Worm (Caenorhabditis elegans): Measurements from ENCODE around the gene F33G12.7.

F33G12.7 gene

DNA sequence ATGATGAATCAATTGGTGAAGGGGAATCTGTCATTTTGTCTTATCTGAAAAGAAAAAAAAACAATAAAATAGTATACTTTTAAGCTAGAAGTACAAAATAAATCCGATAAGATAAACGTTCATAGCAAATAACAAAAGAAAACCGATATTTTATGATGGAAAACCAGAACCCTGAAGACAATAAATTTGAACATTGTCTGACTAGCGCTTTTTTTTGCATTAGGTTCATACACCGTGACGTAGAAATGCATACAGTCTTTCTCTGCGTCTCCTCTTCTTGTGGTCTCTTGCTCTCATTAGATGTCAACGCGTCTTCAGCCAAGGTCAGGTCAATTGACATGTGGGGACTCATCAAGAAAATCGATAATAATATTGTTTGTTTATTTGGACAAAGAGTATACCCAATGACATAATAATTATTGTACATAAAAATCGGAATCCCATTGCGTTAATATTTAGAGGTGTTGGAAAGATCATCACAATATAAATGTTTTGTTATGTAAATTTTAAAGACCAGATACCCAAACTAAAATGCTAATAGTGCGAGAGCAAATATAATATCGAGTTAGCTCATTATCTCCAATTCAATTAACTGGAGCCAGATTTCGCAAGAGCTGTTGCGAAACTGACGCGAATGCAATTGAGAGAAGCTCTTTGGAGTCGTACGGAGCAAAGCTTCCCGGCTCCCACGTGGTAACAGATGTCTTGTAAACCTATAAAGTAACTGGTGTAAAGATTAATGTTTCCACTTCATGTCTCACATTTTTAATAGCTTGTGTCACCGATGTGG, 40.8 kb upstream of the F33G12.7 start, which contains the start of gene dsh-2 (continued):
- TF ChIP-seq ceh-90 (tag; optimal IDR thresholded peaks at IDR 0.05): peak; percentile 10
- TF ChIP-seq Y116A8C.19 (tag; optimal IDR thresholded peaks at IDR 0.05; ENCODE audit: borderline replicate concordance): no peak
- peak; percentile 43 for TF ChIP-seq tbx-2 (tag; optimal IDR thresholded peaks at IDR 0.05)
- TF ChIP-seq zip-4 (GFP tag; optimal IDR thresholded peaks at IDR 0.05): no peak
- no peak for TF ChIP-seq unc-62 (GFP tag; optimal IDR thresholded peaks at IDR 0.05)
- TF ChIP-seq dpl-1 (GFP tag; optimal IDR thresholded peaks at IDR 0.05): peak; percentile 69 to 83 (median 81)
- TF ChIP-seq snpc-4 (tag; optimal IDR thresholded peaks at IDR 0.05): no peak
- TF ChIP-seq rnt-1 (tag; optimal IDR thresholded peaks at IDR 0.05): peak; percentile 45
- peak in 1 of 2 experiments; percentile 10 for TF ChIP-seq ztf-11 (tag; optimal IDR thresholded peaks at IDR 0.05)
- TF ChIP-seq unc-30 (tag; optimal IDR thresholded peaks at IDR 0.05): no peak
- no peak for TF ChIP-seq nhr-237 (tag; optimal IDR thresholded peaks at IDR 0.05)
- TF ChIP-seq grh-1 (GFP tag; IDR thresholded peaks at IDR 0.05): peak; percentile 35; the same call in 1 of the 2 replicates
- TF ChIP-seq ceh-82 (tag; optimal IDR thresholded peaks at IDR 0.05): peak in 1 of 3 experiments; percentile 15
- no peak for TF ChIP-seq zag-1 (tag; optimal IDR thresholded peaks at IDR 0.05)
- no peak for TF ChIP-seq fkh-10 (GFP tag; optimal IDR thresholded peaks at IDR 0.05)
- TF ChIP-seq xbp-1 (tag; optimal IDR thresholded peaks at IDR 0.05): peak; percentile 42
- peak; percentile 30 for TF ChIP-seq nhr-19 (GFP tag; conservative IDR thresholded peaks at IDR 0.05)
- TF ChIP-seq nhr-90 (tag; optimal IDR thresholded peaks at IDR 0.05; ENCODE audit: poor library complexity): peak; percentile 63
- peak; percentile 40 for TF ChIP-seq swsn-7 (tag; optimal IDR thresholded peaks at IDR 0.05)
- peak; percentile 32 for TF ChIP-seq aly-2 (tag; optimal IDR thresholded peaks at IDR 0.05)
- TF ChIP-seq nhr-85 (tag): peak; percentile 91
- TF ChIP-seq irx-1 (tag; optimal IDR thresholded peaks at IDR 0.05): no peak
- no peak for TF ChIP-seq fkh-4 (tag; optimal IDR thresholded peaks at IDR 0.05; ENCODE audit: borderline replicate concordance)
- no peak for TF ChIP-seq egl-13 (tag; optimal IDR thresholded peaks at IDR 0.05)
- TF ChIP-seq C34B4.2 (tag; optimal IDR thresholded peaks at IDR 0.05): no peak
- TF ChIP-seq nhr-20 (tag; optimal IDR thresholded peaks at IDR 0.05): peak; percentile 70

DNA sequence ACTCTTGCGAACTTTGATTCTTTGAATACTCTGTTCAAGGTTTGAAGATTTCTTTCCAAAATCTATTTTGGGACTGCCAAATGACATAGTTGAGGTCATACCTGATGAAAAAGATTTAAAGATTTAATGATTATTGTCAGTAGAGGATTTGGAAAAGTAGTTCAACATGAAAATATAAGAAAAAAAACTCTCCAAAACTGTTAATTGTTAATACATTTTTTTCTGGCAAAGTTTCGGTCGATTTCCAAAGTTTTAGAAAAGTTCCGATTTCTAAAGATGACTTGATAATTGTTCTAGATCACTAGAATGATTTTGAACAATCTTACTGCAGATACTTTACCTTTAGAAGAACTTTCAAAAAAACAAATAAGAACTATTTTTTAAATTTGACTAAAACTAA, 30.8 kb upstream of the F33G12.7 start, which contains the start of gene C27A2.7:
Gene C27A2.7, minus strand, starts transcription at position 101 of the 400 bp plus-strand sequence.
- TF ChIP-seq unc-62 (GFP tag; optimal IDR thresholded peaks at IDR 0.05): no peak
- no peak for TF ChIP-seq nhr-47 (tag; optimal IDR thresholded peaks at IDR 0.05)
- no peak for TF ChIP-seq unc-30 (tag; optimal IDR thresholded peaks at IDR 0.05)
- TF ChIP-seq zip-4 (GFP tag; optimal IDR thresholded peaks at IDR 0.05): no peak
- no peak for TF ChIP-seq nhr-76 (tag; optimal IDR thresholded peaks at IDR 0.05)

DNA sequence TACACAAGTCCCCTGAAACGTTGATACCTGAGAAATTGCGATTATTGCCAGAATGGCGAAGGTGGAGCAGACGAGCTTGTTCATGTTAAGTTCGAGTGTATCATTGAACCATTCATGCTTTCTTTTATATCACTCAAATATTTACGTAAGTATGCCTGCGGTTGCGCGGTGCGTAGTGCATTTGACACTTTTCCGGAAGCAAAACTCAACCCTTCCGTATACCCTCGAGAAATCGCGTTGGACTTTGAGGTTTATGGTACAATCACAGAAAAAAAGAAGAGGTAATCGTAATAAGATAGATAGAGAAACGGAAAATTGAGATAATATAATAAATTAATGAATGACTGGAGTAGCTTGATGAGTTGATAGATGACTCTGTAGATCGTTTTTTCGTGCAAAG, 29.0 kb upstream of the F33G12.7 start, which contains the start of gene idpb-2:
Gene idpb-2, minus strand, starts transcription at position 101 of the 400 bp plus-strand sequence.
- no peak for TF ChIP-seq mdl-1 (tag; optimal IDR thresholded peaks at IDR 0.05)
- TF ChIP-seq elt-2 (tag; optimal IDR thresholded peaks at IDR 0.05): no peak
- no peak for TF ChIP-seq fkh-10 (GFP tag; optimal IDR thresholded peaks at IDR 0.05)
- TF ChIP-seq nhr-12 (tag; optimal IDR thresholded peaks at IDR 0.05): no peak
- no peak for TF ChIP-seq isw-1 (GFP tag; IDR thresholded peaks at IDR 0.05)
- TF ChIP-seq lin-15B (tag; optimal IDR thresholded peaks at IDR 0.05): no peak
- TF ChIP-seq egl-27 (tag; optimal IDR thresholded peaks at IDR 0.05): no peak
- no peak for TF ChIP-seq nhr-85 (tag)
- TF ChIP-seq dpl-1 (GFP tag; optimal IDR thresholded peaks at IDR 0.05): no peak
- no peak for TF ChIP-seq C34B4.2 (tag; optimal IDR thresholded peaks at IDR 0.05)
- TF ChIP-seq hlh-17 (GFP tag; optimal IDR thresholded peaks at IDR 0.05; ENCODE audit: borderline replicate concordance): no peak
- no peak for TF ChIP-seq alr-1 (tag; optimal IDR thresholded peaks at IDR 0.05; ENCODE audit: borderline replicate concordance)
- no peak for TF ChIP-seq tbx-2 (tag; optimal IDR thresholded peaks at IDR 0.05)
- TF ChIP-seq irx-1 (tag; optimal IDR thresholded peaks at IDR 0.05): no peak
- TF ChIP-seq rnt-1 (tag; optimal IDR thresholded peaks at IDR 0.05): no peak

All from whole organism, L1 larva.